Worm (Caenorhabditis elegans) whole organism, midembryonic: ENCODE data around the gene npr-36.
"Not testable (repeated sequence)": the region's sequence is repeated elsewhere in the genome, so short reads cannot be mapped to it uniquely, and the experiment has no call there.

ENCODE experiments used
- T22C8.4 ChIP-seq: fragments of 200-800 bp; sonication (Bioruptor generic); IDR thresholded peaks from 2 replicates; pipeline ENCODE4 v1.3.6; 2022; ENCODE audit warnings: missing genetic modification characterization, missing compliant biosample characterization
- cog-1 ChIP-seq: sonication (generic microtip); optimal IDR thresholded peaks from 2 replicates; lab custom pipeline; 2016; ENCODE audit warnings: missing genetic modification characterization, missing compliant biosample characterization
- flt-1 ChIP-seq: fragments of 200-800 bp; sonication (Bioruptor generic); IDR thresholded peaks from 2 replicates; pipeline ENCODE4 v1.3.6; 2022; ENCODE audit warnings: missing genetic modification characterization, missing compliant biosample characterization
- klf-2 ChIP-seq: fragments of 200-800 bp; sonication (Bioruptor generic); conservative IDR thresholded peaks from 2 replicates; pipeline ENCODE4 v1.3.6; 2022; ENCODE audit warnings: missing genetic modification reagents, missing genetic modification characterization, missing compliant biosample characterization
- med-1 ChIP-seq: sonication (generic microtip); optimal IDR thresholded peaks from 2 replicates; lab custom pipeline; 2017; ENCODE audit warnings: missing genetic modification characterization, mild to moderate bottlenecking, missing compliant biosample characterization, antibody characterized with exemption, missing genetic modification reagents; ENCODE audit not compliant: insufficient read depth
- ref-1 ChIP-seq: fragments of 200-800 bp; sonication (Bioruptor generic); conservative IDR thresholded peaks from 2 replicates; pipeline ENCODE4 v1.3.6; 2022; ENCODE audit warnings: missing genetic modification reagents, missing genetic modification characterization, missing compliant biosample characterization
- tab-1 ChIP-seq: fragments of 200-800 bp; sonication (Bioruptor generic); IDR thresholded peaks from 2 replicates; pipeline ENCODE4 v1.3.6; 2022; ENCODE audit warnings: missing genetic modification characterization, missing compliant biosample characterization
- ztf-23 ChIP-seq: fragments of 200-800 bp; sonication (Bioruptor generic); IDR thresholded peaks from 2 replicates; pipeline ENCODE4 v1.3.6; 2022; ENCODE audit warnings: missing genetic modification reagents, missing genetic modification characterization, missing compliant biosample characterization
- ztf-29 ChIP-seq: fragments of 200-800 bp; sonication (Bioruptor generic); IDR thresholded peaks from 2 replicates; pipeline ENCODE4 v1.3.6; 2022; ENCODE audit warnings: missing genetic modification reagents, missing genetic modification characterization, missing compliant biosample characterization

Gene npr-36

DNA sequence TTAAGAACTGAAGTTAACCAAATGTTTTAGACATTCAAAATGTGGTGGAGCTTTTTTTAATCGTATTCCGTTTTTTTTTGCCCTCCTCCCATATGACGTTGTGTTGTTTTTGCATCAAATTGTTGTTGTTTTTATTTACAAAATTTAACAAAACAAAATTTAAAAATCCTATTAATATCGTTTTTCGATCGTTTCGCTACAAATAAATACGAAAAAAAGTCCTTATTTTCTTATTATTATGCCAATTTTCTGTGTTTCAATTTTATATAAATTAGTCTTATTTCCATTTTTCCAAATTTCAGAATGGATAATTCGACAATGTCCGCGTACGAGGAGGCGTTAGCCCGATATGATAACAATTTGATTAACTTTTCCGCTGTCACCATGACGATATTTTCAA, at the start of gene npr-36:
TSS of gene npr-36 (plus strand) at position 301 of the 400 bp plus-strand sequence.
- TF ChIP-seq T22C8.4 (GFP tag; lab: Robert Waterston, UW) (no peak), klf-2 (GFP tag; lab: Robert Waterston, UW) (no peak), med-1 (GFP tag; lab: Kevin White, UChicago) (no peak), ztf-23 (no peak), tab-1 (GFP tag; lab: Robert Waterston, UW) (no peak), ztf-29 (GFP tag; lab: Robert Waterston, UW) (no peak), cog-1 (no peak), ref-1 (no peak), flt-1 (GFP tag; lab: Robert Waterston, UW) (no peak)

DNA sequence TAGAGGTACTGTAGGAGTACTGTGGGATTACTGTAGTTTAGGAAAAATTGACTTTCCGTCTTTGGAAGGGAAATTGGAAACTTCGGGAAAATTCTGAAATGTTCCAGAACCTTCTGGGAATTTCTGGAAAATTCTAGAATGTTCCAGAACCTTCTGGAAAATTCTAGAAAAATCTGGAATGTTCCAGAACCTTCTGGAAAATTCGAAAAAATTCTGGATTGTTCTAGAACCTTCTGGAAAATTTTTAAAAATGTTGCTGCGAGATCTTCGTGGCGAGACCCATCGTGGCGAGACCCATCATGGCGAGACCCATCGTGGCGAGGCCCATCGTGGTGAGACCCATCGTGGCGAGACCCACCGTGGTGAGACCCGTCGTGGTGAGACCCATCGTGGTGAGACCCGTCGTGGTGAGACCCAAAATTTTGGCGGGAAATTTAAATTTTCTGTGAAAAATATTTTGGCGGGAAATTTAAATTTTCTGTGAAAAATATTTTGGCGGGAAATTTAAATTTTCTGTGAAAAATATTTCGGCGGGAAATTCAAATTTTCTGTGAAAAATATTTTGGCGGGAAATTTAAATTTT, 48.7 kb upstream of the npr-36 start, which contains the start of gene C53C11.4:
TSS of gene C53C11.4 (plus strand) at position 179 of the 583 bp plus-strand sequence.
- not testable (repeated sequence) for TF ChIP-seq med-1 (GFP tag; lab: Kevin White, UChicago); tab-1 (GFP tag; lab: Robert Waterston, UW); cog-1

DNA sequence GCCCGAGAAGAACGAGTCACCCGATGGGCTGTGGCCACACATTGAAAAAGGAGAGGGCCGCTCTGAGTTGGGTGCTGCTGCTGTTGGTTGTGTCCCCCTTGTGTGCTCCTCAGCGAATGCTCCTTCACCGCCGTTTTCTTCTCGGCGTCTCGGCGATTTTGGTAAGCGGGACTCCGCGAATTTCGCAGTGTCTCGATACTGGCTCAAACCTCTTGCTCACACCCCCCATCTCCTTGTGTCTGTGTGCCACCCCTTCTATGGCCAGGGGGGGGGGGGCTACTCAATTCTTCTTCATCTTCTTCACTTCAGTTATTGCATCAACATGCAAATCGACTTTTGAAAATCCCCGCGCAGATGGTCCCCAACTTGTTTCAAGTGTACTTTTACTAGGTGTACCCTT, 44.6 kb upstream of the npr-36 start:
- TF ChIP-seq T22C8.4 (GFP tag; lab: Robert Waterston, UW) (no peak), ztf-29 (GFP tag; lab: Robert Waterston, UW) (0 out of 2 replicates have a peak, but pooled peaks have one; percentile 14), tab-1 (GFP tag; lab: Robert Waterston, UW) (0 out of 2 replicates have a peak, but pooled peaks have one; percentile 33), ztf-23 (no peak), klf-2 (GFP tag; lab: Robert Waterston, UW) (no peak), cog-1 (peak; percentile 31), flt-1 (GFP tag; lab: Robert Waterston, UW) (no peak)

DNA sequence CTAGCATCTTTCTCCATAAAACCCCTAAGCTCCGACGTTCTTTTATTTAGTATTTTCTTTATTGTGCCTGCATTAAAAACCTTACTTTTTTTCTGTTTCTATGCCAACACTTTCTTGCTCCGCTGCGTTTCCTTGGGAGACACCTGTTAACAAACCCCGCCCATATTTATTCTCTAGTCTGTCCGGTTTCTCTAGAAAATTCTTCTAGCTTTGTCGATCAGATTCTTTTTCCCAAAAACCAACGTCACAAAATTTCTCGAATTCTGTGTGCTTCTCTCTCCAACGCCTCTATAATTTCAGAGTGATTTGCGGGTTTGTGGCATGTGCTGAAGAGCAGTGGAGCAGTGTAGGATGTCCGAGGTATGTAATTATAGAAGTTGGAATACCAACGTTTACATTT, 41.3 kb upstream of the npr-36 start, which contains the start of gene ptr-5:
TSS of gene ptr-5 (plus strand) at position 301 of the 400 bp plus-strand sequence.
- TF ChIP-seq med-1 (GFP tag; lab: Kevin White, UChicago): no peak
- no peak for TF ChIP-seq ztf-29 (GFP tag; lab: Robert Waterston, UW)
- TF ChIP-seq klf-2 (GFP tag; lab: Robert Waterston, UW): no peak
- TF ChIP-seq T22C8.4 (GFP tag; lab: Robert Waterston, UW): no peak
- no peak for TF ChIP-seq flt-1 (GFP tag; lab: Robert Waterston, UW)
- no peak for TF ChIP-seq cog-1
- no peak for TF ChIP-seq ztf-23
- TF ChIP-seq ref-1: no peak
- no peak for TF ChIP-seq tab-1 (GFP tag; lab: Robert Waterston, UW)

DNA sequence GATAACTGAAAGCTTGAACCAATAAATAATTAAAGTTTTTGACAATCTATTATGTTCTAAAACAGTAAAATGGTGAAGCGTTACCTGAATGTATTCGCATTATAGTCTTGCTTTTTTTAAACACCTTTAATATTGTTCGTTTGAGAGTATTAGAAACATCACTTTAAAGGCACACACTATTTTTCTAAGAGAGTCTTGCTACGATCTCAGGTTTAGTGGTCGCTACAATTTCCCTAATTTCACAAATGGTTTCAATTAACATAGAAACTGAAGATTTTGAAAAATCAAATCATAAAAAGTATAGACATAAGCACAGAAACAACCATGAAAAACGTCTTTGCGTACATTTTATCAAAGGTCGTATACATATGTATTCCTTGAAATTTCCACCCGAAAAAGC, 39.0 kb upstream of the npr-36 start:
- no peak for TF ChIP-seq med-1 (GFP tag; lab: Kevin White, UChicago)
- no peak for TF ChIP-seq ztf-29 (GFP tag; lab: Robert Waterston, UW)
- no peak for TF ChIP-seq klf-2 (GFP tag; lab: Robert Waterston, UW)

DNA sequence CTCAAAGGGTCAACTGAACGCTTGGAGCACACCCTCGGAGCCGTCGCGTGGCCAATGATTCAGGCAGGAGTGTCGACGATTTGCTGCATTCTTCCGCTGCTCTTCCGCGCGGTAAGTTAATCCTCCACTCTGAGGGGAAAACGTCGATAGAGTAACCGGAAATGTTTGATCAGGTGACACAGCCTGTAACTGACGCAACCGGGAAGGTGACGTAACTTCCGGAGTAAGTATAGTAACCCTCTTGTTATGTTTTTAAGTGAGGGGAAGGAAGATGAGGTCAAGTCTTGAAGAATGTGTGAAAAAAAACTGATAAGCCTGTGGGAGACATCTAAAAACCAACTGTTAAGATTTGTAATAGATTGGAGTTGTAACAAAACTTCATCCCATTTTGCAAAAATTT, 34.6 kb upstream of the npr-36 start:
- TF ChIP-seq T22C8.4 (GFP tag; lab: Robert Waterston, UW) (no peak), flt-1 (GFP tag; lab: Robert Waterston, UW) (no peak), ztf-29 (GFP tag; lab: Robert Waterston, UW) (no peak), med-1 (GFP tag; lab: Kevin White, UChicago) (no peak), ref-1 (no peak), tab-1 (GFP tag; lab: Robert Waterston, UW) (no peak), klf-2 (GFP tag; lab: Robert Waterston, UW) (no peak), ztf-23 (no peak), cog-1 (no peak)

DNA sequence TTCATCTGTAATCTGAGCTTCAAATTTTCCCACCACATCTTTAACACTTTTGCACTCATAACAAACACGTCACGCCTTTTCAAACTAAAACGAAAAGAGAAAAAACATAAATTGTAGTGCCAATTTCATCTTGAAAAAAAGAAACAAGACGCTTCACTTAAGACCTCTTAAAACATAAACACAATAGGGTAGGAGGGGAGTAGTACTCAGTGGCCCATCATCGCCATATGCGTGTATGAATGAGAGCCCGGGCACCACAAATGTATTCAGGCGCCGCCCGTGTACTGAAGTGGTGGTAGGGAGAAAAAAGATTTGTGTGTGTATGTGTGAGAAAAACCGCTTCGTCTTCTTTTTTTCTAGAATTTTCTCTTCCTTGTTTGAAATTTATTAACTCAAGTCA, 32.3 kb upstream of the npr-36 start:
- TF ChIP-seq flt-1 (GFP tag; lab: Robert Waterston, UW) (no peak), klf-2 (GFP tag; lab: Robert Waterston, UW) (no peak), med-1 (GFP tag; lab: Kevin White, UChicago) (no peak), ref-1 (no peak), cog-1 (no peak), tab-1 (GFP tag; lab: Robert Waterston, UW) (no peak), ztf-29 (GFP tag; lab: Robert Waterston, UW) (no peak), T22C8.4 (GFP tag; lab: Robert Waterston, UW) (no peak), ztf-23 (no peak)

DNA sequence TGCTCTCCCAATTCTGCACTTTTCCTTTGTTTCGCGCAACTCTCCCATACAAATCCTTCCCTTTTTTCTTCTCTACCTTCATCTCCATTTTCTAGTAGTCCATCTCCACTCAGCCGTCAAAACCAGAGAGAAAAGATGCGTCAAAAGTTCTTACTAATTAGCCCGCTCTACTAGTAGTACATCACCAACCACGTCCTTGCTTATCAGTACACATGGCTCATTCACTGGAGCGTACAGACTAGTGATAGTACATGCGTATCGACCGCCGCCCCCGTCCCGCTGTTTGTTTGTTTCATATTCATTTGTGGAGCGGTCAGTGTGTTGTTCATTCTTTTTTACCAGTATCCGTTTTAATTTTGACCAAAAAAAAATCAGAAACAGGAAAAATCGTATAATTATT, 30.5 kb upstream of the npr-36 start:
- no peak for TF ChIP-seq klf-2 (GFP tag; lab: Robert Waterston, UW)
- TF ChIP-seq med-1 (GFP tag; lab: Kevin White, UChicago): no peak
- no peak for TF ChIP-seq tab-1 (GFP tag; lab: Robert Waterston, UW)
- no peak for TF ChIP-seq ref-1

DNA sequence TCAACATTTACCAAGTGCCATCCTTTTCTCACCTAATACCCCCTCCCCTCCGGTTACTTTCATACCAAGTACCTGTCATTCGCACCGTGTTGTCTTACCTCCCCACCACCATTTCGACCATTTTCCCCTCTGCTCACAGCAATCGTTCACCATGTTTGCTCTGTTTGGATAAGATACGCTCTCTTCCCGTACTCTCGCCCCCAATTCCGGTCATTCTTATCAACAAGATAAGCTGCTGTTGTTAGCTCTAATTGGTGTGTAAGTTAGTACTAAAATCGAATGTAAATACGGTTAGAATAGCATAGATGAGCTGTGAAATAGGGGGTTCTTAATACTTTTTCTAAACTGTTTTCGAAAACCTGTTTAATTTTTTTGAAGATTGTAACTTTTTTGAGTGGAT, 29.0 kb upstream of the npr-36 start:
- no peak for TF ChIP-seq klf-2 (GFP tag; lab: Robert Waterston, UW)
- no peak for TF ChIP-seq med-1 (GFP tag; lab: Kevin White, UChicago)
- TF ChIP-seq ztf-29 (GFP tag; lab: Robert Waterston, UW): no peak
- TF ChIP-seq ztf-23: no peak
- no peak for TF ChIP-seq flt-1 (GFP tag; lab: Robert Waterston, UW)
- no peak for TF ChIP-seq tab-1 (GFP tag; lab: Robert Waterston, UW)
- TF ChIP-seq ref-1: no peak

DNA sequence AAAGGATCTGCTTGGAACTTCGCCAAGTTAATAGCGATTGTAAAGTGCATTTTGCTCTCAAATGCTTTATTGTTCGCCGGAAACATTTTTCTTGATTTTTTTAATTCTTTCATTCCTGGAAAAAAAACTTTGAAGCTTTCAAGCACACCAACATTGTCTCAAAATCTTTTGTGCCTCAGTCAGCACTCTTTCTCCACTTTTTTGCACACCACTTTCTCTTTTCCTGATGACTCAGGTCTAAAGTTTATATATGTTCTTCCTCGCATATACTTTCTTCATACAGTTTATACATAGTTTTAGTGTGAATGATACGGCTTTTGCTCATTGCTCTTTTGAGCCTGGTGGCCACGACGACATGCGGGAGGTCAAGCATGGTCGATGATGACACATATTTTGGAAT, 25.8 kb upstream of the npr-36 start, which contains the start of gene C53C11.5:
TSS of gene C53C11.5 (plus strand) at position 301 of the 400 bp plus-strand sequence.
- no peak for TF ChIP-seq T22C8.4 (GFP tag; lab: Robert Waterston, UW)
- TF ChIP-seq ref-1: no peak
